Worm (Caenorhabditis elegans) whole organism, midembryonic: Measurements from ENCODE around the gene D1053.4.

ENCODE experiments used
- tab-1 ChIP-seq: fragments of 200-800 bp; sonication (Bioruptor generic); IDR thresholded peaks from 2 replicates; pipeline ENCODE4 v1.3.6; 2022; ENCODE audit warnings: missing genetic modification characterization, missing compliant biosample characterization
- ztf-29 ChIP-seq: fragments of 200-800 bp; sonication (Bioruptor generic); IDR thresholded peaks from 2 replicates; pipeline ENCODE4 v1.3.6; 2022; ENCODE audit warnings: missing genetic modification reagents, missing genetic modification characterization, missing compliant biosample characterization

- no peak for TF ChIP-seq ztf-29 (GFP tag; lab: Robert Waterston, UW)
- no peak for TF ChIP-seq tab-1
These were observed 48.0 kb downstream of the D1053.4 start for ce11 chrX:11675573-11675972.
